Fruit fly (Drosophila melanogaster): ENCODE measurements around the gene Lectin-galC1.
A peak's percentile ranks its signal among the peaks of the same experiment; 100 is the strongest.

The Lectin-galC1 gene

DNA sequence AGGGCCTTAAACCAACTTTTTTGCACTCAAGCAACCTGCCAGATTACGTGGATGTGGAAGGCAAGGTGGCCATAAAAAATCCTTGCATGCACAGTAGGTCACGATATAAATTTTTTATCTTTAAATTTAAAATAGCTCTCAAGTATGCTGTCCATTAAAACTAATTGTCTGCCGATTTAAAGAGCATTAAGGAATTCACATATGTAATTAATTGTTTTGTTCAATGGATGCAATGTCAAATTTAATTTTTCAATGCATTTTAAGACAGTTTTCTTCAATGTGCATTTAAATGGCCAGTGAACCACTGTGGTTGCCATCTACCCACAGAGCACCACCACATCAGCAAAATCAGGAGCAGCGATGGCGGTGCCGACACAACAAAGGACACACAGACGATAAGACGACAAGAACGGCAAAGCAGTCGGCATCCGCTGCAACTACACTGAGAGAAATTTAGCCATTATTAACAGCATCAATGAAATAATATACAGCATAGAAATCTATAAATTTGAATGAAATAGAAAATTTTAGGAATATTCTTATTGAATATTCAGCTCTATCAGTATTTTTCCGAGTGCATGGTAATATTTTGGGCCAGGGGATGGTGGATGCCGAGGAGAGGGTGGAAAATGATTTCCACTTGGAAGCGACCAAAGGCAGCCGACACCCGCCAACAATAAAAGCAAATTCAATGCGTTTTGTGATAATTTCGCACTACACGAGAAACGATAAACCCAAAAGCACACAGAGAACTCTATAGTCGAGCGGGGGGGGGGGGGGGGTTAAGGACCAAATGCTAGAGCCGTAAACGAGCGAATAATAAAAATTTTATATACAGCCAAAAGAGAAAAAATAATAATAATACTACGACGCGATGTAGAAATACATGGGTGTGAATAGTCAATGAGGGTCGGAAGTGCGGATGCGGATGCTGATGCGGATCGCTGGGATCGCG lies 39.8 kb upstream of the Lectin-galC1 start (continued):
- no peak for TF ChIP-seq mld (GFP tag; IDR thresholded peaks at IDR 0.05; ENCODE audit: partially characterized antibody)
- TF ChIP-seq cwo (GFP tag; optimal IDR thresholded peaks at IDR 0.05): no peak
- peak; percentile 22 for TF ChIP-seq HmgZ (tag; optimal IDR thresholded peaks at IDR 0.05)
- no peak for TF ChIP-seq NC2α (GFP tag; optimal IDR thresholded peaks at IDR 0.05)
- TF ChIP-seq CkIIα-i1 (GFP tag; IDR thresholded peaks at IDR 0.05): no peak
- no peak for TF ChIP-seq Dll (GFP tag; IDR thresholded peaks at IDR 0.05; ENCODE audit: partially characterized antibody)
- TF ChIP-seq Lpt (GFP tag; optimal IDR thresholded peaks at IDR 0.05): no peak
- TF ChIP-seq HLH4C (GFP tag; IDR thresholded peaks at IDR 0.05; ENCODE audit: partially characterized antibody): no peak
- TF ChIP-seq btn (GFP tag; optimal IDR thresholded peaks at IDR 0.05): peak; percentile 29
- TF ChIP-seq CG5180 (GFP tag; optimal IDR thresholded peaks at IDR 0.05): peak; percentile 29
- TF ChIP-seq Scr (GFP tag; IDR thresholded peaks at IDR 0.05; ENCODE audit: partially characterized antibody): no peak
- TF ChIP-seq nmo (GFP tag; optimal IDR thresholded peaks at IDR 0.05): peak; percentile 58
- TF ChIP-seq D19B (GFP tag; optimal IDR thresholded peaks at IDR 0.05): no peak
- TF ChIP-seq Sry-β (GFP tag; optimal IDR thresholded peaks at IDR 0.05): no peak
- peak; percentile 7 for TF ChIP-seq oc (tag; optimal IDR thresholded peaks at IDR 0.05)
- no peak for TF ChIP-seq CG8089 (GFP tag; optimal IDR thresholded peaks at IDR 0.05)
- no peak for TF ChIP-seq kay (GFP tag; optimal IDR thresholded peaks at IDR 0.05)
- no peak for TF ChIP-seq Bdp1 (GFP tag; optimal IDR thresholded peaks at IDR 0.05)
- peak; percentile 16 to 27 for TF ChIP-seq Pdp1 (GFP tag; optimal IDR thresholded peaks at IDR 0.05)
- peak; percentile 73 for TF ChIP-seq CG4404 (GFP tag; IDR thresholded peaks at IDR 0.05)
- no peak; the same call in 1 of the 2 replicates for TF ChIP-seq Nf-YA (GFP tag; IDR thresholded peaks at IDR 0.05)
- TF ChIP-seq disco-r (GFP tag; optimal IDR thresholded peaks at IDR 0.05): no peak
- peak; percentile 14 for TF ChIP-seq Elba2 (GFP tag; optimal IDR thresholded peaks at IDR 0.05)
- no peak for TF ChIP-seq CG9932 (GFP tag; IDR thresholded peaks at IDR 0.05)
- TF ChIP-seq Atf3 (GFP tag; optimal IDR thresholded peaks at IDR 0.05): no peak
- no peak for TF ChIP-seq Dbx (GFP tag; IDR thresholded peaks at IDR 0.05)
- TF ChIP-seq nerfin-1 (tag; optimal IDR thresholded peaks at IDR 0.05): peak; percentile 73
- TF ChIP-seq tio (GFP tag; optimal IDR thresholded peaks at IDR 0.05): peak; percentile 53
- TF ChIP-seq Neu2 (GFP tag; optimal IDR thresholded peaks at IDR 0.05; ENCODE audit: borderline replicate concordance): no peak
- TF ChIP-seq CG5245 (GFP tag; optimal IDR thresholded peaks at IDR 0.05): no peak
- TF ChIP-seq unpg (GFP tag; optimal IDR thresholded peaks at IDR 0.05): peak; percentile 56
- TF ChIP-seq CG10274 (GFP tag; optimal IDR thresholded peaks at IDR 0.05): no peak
- TF ChIP-seq CHES-1-like (GFP tag; optimal IDR thresholded peaks at IDR 0.05): no peak
- TF ChIP-seq E2f1 (GFP tag; IDR thresholded peaks at IDR 0.05): peak; percentile 42; the same call in 1 of the 2 replicates
- peak; percentile 53 for TF ChIP-seq lab (GFP tag; optimal IDR thresholded peaks at IDR 0.05)
- TF ChIP-seq CG17359 (tag; optimal IDR thresholded peaks at IDR 0.05): peak; percentile 64
- no peak for TF ChIP-seq CG15479 (GFP tag; optimal IDR thresholded peaks at IDR 0.05)
- TF ChIP-seq CG1602 (GFP tag; optimal IDR thresholded peaks at IDR 0.05): peak; percentile 31
- peak; percentile 3 for TF ChIP-seq Deaf1 (tag; optimal IDR thresholded peaks at IDR 0.05)
- no peak for TF ChIP-seq fd3F (GFP tag; optimal IDR thresholded peaks at IDR 0.05)
- TF ChIP-seq BtbVII (GFP tag; optimal IDR thresholded peaks at IDR 0.05): no peak
- TF ChIP-seq esg (GFP tag; conservative IDR thresholded peaks at IDR 0.05): no peak
- peak; percentile 75 for TF ChIP-seq CG31441 (GFP tag; IDR thresholded peaks at IDR 0.05)
- TF ChIP-seq CG4730 (GFP tag; IDR thresholded peaks at IDR 0.05): peak; percentile 57; the same call in 1 of the 2 replicates
- no peak for TF ChIP-seq BEAF-32 (GFP tag; optimal IDR thresholded peaks at IDR 0.05)
- peak; percentile 21 for TF ChIP-seq Meics (GFP tag; optimal IDR thresholded peaks at IDR 0.05)
- TF ChIP-seq ems (GFP tag; optimal IDR thresholded peaks at IDR 0.05): no peak
- no peak for TF ChIP-seq chinmo (GFP tag; IDR thresholded peaks at IDR 0.05; ENCODE audit: partially characterized antibody)

Measured in whole organism, embryonic.